Fruit fly (Drosophila melanogaster): Measurements from ENCODE around the gene CG1582.
A peak's percentile ranks its signal among the peaks of the same experiment; 100 is the strongest.

CG1582 gene

dm6 chrX:10877087-10877935 lies 21.8 kb downstream of the CG1582 start, which contains the start of gene CG1637 (continued):
- no peak for TF ChIP-seq nerfin-2 (GFP tag; IDR thresholded peaks at IDR 0.05; ENCODE audit: partially characterized antibody)
- no peak for TF ChIP-seq CG17802 (tag; optimal IDR thresholded peaks at IDR 0.05)
- TF ChIP-seq psq (GFP tag; optimal IDR thresholded peaks at IDR 0.05) = no peak
- no peak for TF ChIP-seq CG11085 (GFP tag; IDR thresholded peaks at IDR 0.05)
- TF ChIP-seq CG1024 (GFP tag; IDR thresholded peaks at IDR 0.05) = no peak
- no peak for TF ChIP-seq gt (GFP tag; IDR thresholded peaks at IDR 0.05)
- no peak for TF ChIP-seq dimm (GFP tag; IDR thresholded peaks at IDR 0.05)
- TF ChIP-seq knrl (GFP tag; IDR thresholded peaks at IDR 0.05; ENCODE audit: partially characterized antibody) = peak; percentile 66
- no peak for TF ChIP-seq Fer1 (GFP tag; optimal IDR thresholded peaks at IDR 0.05)
- no peak for TF ChIP-seq Fer2 (tag; optimal IDR thresholded peaks at IDR 0.05)
- TF ChIP-seq fd102C (GFP tag; optimal IDR thresholded peaks at IDR 0.05) = no peak
- no peak for TF ChIP-seq pho (GFP tag; optimal IDR thresholded peaks at IDR 0.05)
- no peak for TF ChIP-seq gem (tag; optimal IDR thresholded peaks at IDR 0.05)
- no peak for TF ChIP-seq ERR (GFP tag; optimal IDR thresholded peaks at IDR 0.05)
- no peak for TF ChIP-seq CG6813 (GFP tag; optimal IDR thresholded peaks at IDR 0.05)
- no peak for TF ChIP-seq CG2120 (GFP tag; optimal IDR thresholded peaks at IDR 0.05)
- no peak for TF ChIP-seq oc (tag; optimal IDR thresholded peaks at IDR 0.05)
- no peak for TF ChIP-seq Myb (GFP tag; optimal IDR thresholded peaks at IDR 0.05)
- no peak for TF ChIP-seq CG3726 (GFP tag; IDR thresholded peaks at IDR 0.05)
- TF ChIP-seq CG18619 (GFP tag; optimal IDR thresholded peaks at IDR 0.05) = no peak
- TF ChIP-seq NfI (GFP tag; optimal IDR thresholded peaks at IDR 0.05) = no peak
- TF ChIP-seq CG17359 (tag; optimal IDR thresholded peaks at IDR 0.05) = no peak
- TF ChIP-seq CG3995 (GFP tag; optimal IDR thresholded peaks at IDR 0.05) = no peak
- TF ChIP-seq kni (GFP tag; optimal IDR thresholded peaks at IDR 0.05) = no peak
- TF ChIP-seq NC2α (GFP tag; optimal IDR thresholded peaks at IDR 0.05) = no peak
- TF ChIP-seq pnt (GFP tag; optimal IDR thresholded peaks at IDR 0.05) = no peak
- no peak for TF ChIP-seq ro (GFP tag; IDR thresholded peaks at IDR 0.05)
- TF ChIP-seq CG17568 (GFP tag; optimal IDR thresholded peaks at IDR 0.05) = no peak
- TF ChIP-seq sens (GFP tag) = peak; percentile 79
- no peak for TF ChIP-seq CG3838 (GFP tag; optimal IDR thresholded peaks at IDR 0.05)
- TF ChIP-seq CG13424 (tag; optimal IDR thresholded peaks at IDR 0.05) = no peak
- no peak for TF ChIP-seq Hr39 (optimal IDR thresholded peaks at IDR 0.05)
- TF ChIP-seq CG3847 (GFP tag; IDR thresholded peaks at IDR 0.05) = 0 out of 2 replicates have a peak, but pooled peaks have one; percentile 14
- TF ChIP-seq en (GFP tag; optimal IDR thresholded peaks at IDR 0.05) = no peak
- no peak for TF ChIP-seq Blimp-1 (GFP tag; optimal IDR thresholded peaks at IDR 0.05)
- no peak for TF ChIP-seq her (GFP tag; optimal IDR thresholded peaks at IDR 0.05)
- peak; percentile 64 for TF ChIP-seq MESR4 (GFP tag; optimal IDR thresholded peaks at IDR 0.05)
- no peak for TF ChIP-seq CG17612 (GFP tag; IDR thresholded peaks at IDR 0.05)
- TF ChIP-seq sna (GFP tag; IDR thresholded peaks at IDR 0.05; ENCODE audit: partially characterized antibody) = peak; percentile 52; the same call in 1 of the 2 replicates
- no peak for TF ChIP-seq tin (GFP tag; optimal IDR thresholded peaks at IDR 0.05)
- TF ChIP-seq CG14050 (GFP tag; IDR thresholded peaks at IDR 0.05) = no peak
- TF ChIP-seq CG10543 (GFP tag; optimal IDR thresholded peaks at IDR 0.05) = no peak
- TF ChIP-seq gcm (GFP tag; optimal IDR thresholded peaks at IDR 0.05) = no peak
- TF ChIP-seq CG8290 (GFP tag; optimal IDR thresholded peaks at IDR 0.05) = no peak
- no peak for TF ChIP-seq CG8290 (tag; optimal IDR thresholded peaks at IDR 0.05)
- no peak for TF ChIP-seq CG5245 (GFP tag; optimal IDR thresholded peaks at IDR 0.05)
- TF ChIP-seq run (tag; optimal IDR thresholded peaks at IDR 0.05) = no peak
- no peak for TF ChIP-seq pfk (GFP tag; optimal IDR thresholded peaks at IDR 0.05)
- peak; percentile 89 for TF ChIP-seq CG4360 (GFP tag; IDR thresholded peaks at IDR 0.05)
- TF ChIP-seq az2 (GFP tag; optimal IDR thresholded peaks at IDR 0.05) = peak; percentile 6

Measured in whole organism, embryonic.